Worm (Caenorhabditis elegans): ENCODE data around the gene F54C8.7.

Gene F54C8.7

DNA sequence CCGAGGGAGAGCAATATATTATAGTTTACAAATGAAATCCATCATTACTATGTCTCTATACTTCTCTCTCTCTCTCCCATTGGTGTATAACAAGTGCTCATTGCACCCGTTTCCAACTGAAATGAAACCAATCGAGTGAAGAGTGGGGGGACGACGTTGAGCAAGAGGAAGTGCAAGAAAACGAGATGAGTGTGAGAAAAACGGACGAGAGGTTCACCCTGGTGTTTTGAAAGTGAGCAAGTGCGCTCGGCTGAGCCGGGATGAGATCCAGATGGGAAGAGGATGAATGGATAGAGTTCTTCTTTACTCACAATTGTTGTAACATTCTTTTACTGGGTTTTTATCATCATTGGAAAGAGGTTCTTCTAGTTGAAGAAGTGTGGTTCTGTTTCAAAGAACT is 29.9 kb upstream of the F54C8.7 start:
- TF ChIP-seq lsy-2 (tag; optimal IDR thresholded peaks at IDR 0.05), result peak in 1 of 2 experiments; percentile 56
- TF ChIP-seq C34F6.9 (tag; optimal IDR thresholded peaks at IDR 0.05), result peak; percentile 46
- no peak for TF ChIP-seq ama-1 (optimal IDR thresholded peaks at IDR 0.05)
- TF ChIP-seq nhr-129 (tag; optimal IDR thresholded peaks at IDR 0.05), result peak; percentile 63
- no peak for TF ChIP-seq lin-39 (tag; optimal IDR thresholded peaks at IDR 0.05)
- peak; percentile 3 for TF ChIP-seq sma-9 (GFP tag; optimal IDR thresholded peaks at IDR 0.05)
- TF ChIP-seq sma-9 (tag; optimal IDR thresholded peaks at IDR 0.05), result no peak
- no peak for TF ChIP-seq dmd-4 (tag; optimal IDR thresholded peaks at IDR 0.05)
- no peak for TF ChIP-seq ztf-4 (tag; optimal IDR thresholded peaks at IDR 0.05)
- TF ChIP-seq F13H6.1 (tag; optimal IDR thresholded peaks at IDR 0.05), result peak; percentile 7
- peak; percentile 27 for TF ChIP-seq lin-11 (tag; optimal IDR thresholded peaks at IDR 0.05)
- peak; percentile 16 for TF ChIP-seq zag-1 (tag; optimal IDR thresholded peaks at IDR 0.05)
- TF ChIP-seq unc-55 (GFP tag; optimal IDR thresholded peaks at IDR 0.05), result peak; percentile 61

DNA sequence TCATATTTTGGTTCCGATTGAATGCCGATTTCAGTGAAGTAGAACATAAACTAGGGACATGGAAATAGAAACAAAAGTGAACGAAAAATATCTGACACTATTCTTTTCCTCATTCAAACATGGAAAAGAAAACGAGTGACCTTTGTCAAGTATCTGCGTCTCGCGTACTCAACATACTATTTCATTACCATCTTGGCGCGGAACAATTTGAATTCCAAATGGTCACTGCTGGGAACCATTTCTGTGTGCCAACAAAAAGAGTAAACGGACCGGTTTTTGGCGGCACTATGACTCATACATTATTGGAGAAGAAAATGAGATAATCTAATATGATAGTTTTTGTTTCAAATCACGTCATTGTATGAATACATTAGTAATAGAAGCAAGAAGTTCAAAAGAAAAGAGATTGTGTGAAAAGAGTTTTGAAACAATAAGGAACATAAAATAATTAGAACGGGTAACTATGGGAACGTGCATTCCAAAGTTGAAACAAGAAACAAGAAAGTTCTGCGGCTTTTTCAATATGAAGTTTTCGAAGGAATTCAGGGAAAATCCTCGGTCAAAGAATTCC is 28.6 kb upstream of the F54C8.7 start:
- peak; percentile 13 for TF ChIP-seq C34F6.9 (tag; optimal IDR thresholded peaks at IDR 0.05)
- TF ChIP-seq fos-1 (tag; optimal IDR thresholded peaks at IDR 0.05), result peak; percentile 48
- no peak for TF ChIP-seq crh-2 (tag; optimal IDR thresholded peaks at IDR 0.05)
- TF ChIP-seq nhr-129 (tag; optimal IDR thresholded peaks at IDR 0.05), result peak; percentile 29

DNA sequence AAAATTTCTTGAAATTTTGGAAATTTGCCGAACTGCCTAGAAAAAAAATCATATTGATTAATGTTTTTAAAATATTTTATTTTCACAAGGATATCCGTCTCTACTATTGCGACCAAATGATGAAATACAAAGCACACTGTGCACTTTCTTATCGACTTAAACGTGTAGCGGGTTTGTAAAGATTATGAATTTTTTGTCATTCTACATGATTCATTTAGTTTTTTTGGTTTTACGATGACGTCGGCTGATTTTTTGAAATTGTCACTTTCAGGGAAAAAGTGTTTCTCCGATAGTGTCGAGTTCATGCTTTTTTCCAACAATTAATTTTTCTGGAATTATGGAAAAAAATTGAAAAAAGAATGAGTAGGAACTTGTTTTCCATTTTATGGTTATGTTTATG is 22.7 kb upstream of the F54C8.7 start:
- peak; percentile 81 for TF ChIP-seq fos-1 (tag; optimal IDR thresholded peaks at IDR 0.05)
- no peak for TF ChIP-seq nhr-6 (tag; optimal IDR thresholded peaks at IDR 0.05)

DNA sequence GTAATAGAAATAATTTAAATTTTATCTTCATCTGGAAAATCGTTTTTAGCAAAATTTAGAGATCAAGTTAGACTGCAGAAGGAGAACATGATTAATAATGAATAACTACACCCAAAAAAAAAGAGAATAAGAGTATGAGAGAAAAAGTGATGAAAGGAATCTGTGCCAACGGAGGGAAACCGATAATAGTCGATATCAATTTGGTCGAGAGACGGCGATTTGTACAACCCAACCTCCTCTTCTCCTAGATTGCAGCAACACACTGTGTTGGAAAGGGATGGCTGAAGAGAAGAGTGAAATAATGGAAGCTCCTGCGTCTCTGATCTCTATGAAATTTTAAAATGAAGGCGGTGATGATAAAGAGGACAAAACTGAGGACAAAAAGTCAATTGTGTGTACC is 20.6 kb upstream of the F54C8.7 start:
- TF ChIP-seq nhr-10 (tag; optimal IDR thresholded peaks at IDR 0.05) (no peak), nhr-237 (tag; optimal IDR thresholded peaks at IDR 0.05) (no peak), unc-62 (GFP tag; optimal IDR thresholded peaks at IDR 0.05) (no peak), ztf-4 (tag; optimal IDR thresholded peaks at IDR 0.05) (no peak), elt-1 (tag; optimal IDR thresholded peaks at IDR 0.05) (no peak), ztf-1 (GFP tag; conservative IDR thresholded peaks at IDR 0.05) (no peak), sma-9 (GFP tag; optimal IDR thresholded peaks at IDR 0.05) (peak; percentile 21), sma-9 (tag; optimal IDR thresholded peaks at IDR 0.05) (no peak), alr-1 (tag; optimal IDR thresholded peaks at IDR 0.05) (no peak), ZK546.5 (tag; optimal IDR thresholded peaks at IDR 0.05) (no peak), ama-1 (optimal IDR thresholded peaks at IDR 0.05) (no peak), sem-4 (tag; optimal IDR thresholded peaks at IDR 0.05) (no peak), lsy-2 (tag; optimal IDR thresholded peaks at IDR 0.05) (no peak), nhr-6 (tag; optimal IDR thresholded peaks at IDR 0.05) (no peak), mab-5 (tag; optimal IDR thresholded peaks at IDR 0.05) (no peak), fos-1 (tag; optimal IDR thresholded peaks at IDR 0.05) (peak; percentile 91), crh-2 (tag; optimal IDR thresholded peaks at IDR 0.05) (peak; percentile 48), Y55F3AM.14 (GFP tag; optimal IDR thresholded peaks at IDR 0.05) (no peak), R02D3.7 (tag; optimal IDR thresholded peaks at IDR 0.05) (no peak), lin-11 (tag; optimal IDR thresholded peaks at IDR 0.05) (no peak), skn-1 (tag; optimal IDR thresholded peaks at IDR 0.05) (no peak), elt-3 (tag; optimal IDR thresholded peaks at IDR 0.05) (no peak), unc-55 (GFP tag; optimal IDR thresholded peaks at IDR 0.05) (no peak), sma-3 (GFP tag; optimal IDR thresholded peaks at IDR 0.05) (peak; percentile 47)

DNA sequence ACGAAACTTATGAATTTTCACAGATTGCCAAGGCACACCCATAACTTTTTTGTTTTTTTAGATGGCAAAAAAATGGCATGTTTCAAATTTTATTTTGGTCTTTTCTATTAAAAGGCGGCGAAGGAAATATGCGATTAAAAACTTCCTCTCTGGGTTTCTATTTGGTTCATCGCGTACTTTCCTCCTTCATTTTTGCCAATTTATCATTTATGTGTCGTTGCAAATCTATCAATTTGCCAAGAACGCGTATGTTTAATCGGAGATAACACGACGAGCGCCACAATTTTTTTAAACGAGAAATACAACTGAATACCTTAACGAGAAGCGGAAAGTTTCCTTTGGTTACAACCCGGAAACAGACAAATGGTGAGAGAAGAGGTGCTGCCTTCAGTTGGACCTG is 18.6 kb upstream of the F54C8.7 start:
- TF ChIP-seq lsy-2 (tag; optimal IDR thresholded peaks at IDR 0.05) (no peak), fos-1 (tag; optimal IDR thresholded peaks at IDR 0.05) (peak; percentile 63), ZK546.5 (tag; optimal IDR thresholded peaks at IDR 0.05) (no peak)

DNA sequence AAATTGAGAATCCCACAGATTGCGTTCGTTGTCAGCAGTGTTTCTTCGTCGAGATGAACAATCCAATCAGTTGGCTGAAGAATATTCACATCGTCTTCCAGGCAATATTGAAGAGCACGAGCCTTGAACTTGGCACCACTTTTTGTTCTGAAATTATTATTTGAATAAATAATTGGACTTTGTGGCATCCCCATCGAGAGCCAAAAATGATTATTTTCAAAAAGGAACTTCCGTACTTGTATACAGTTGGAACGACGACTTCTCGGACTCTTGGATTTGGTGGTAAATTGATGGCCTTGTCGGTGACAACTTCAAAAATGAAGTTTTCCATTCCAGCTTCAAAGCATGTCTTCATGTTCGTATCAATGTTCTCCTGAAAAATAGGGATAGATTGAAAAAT is 18.1 kb upstream of the F54C8.7 start:
- TF ChIP-seq peb-1 (tag; optimal IDR thresholded peaks at IDR 0.05), result no peak
- no peak for TF ChIP-seq unc-62 (GFP tag; optimal IDR thresholded peaks at IDR 0.05)
- TF ChIP-seq lin-11 (tag; optimal IDR thresholded peaks at IDR 0.05), result no peak
- no peak for TF ChIP-seq ceh-82 (tag; optimal IDR thresholded peaks at IDR 0.05)
- TF ChIP-seq ZK546.5 (tag; optimal IDR thresholded peaks at IDR 0.05), result no peak
- TF ChIP-seq nhr-21 (tag; optimal IDR thresholded peaks at IDR 0.05), result no peak
- TF ChIP-seq F13H6.1 (tag; optimal IDR thresholded peaks at IDR 0.05), result no peak
- TF ChIP-seq lin-39 (tag; optimal IDR thresholded peaks at IDR 0.05), result no peak
- no peak for TF ChIP-seq sma-9 (GFP tag; optimal IDR thresholded peaks at IDR 0.05)
- no peak for TF ChIP-seq sma-9 (tag; optimal IDR thresholded peaks at IDR 0.05)
- no peak for TF ChIP-seq unc-55 (GFP tag; optimal IDR thresholded peaks at IDR 0.05)
- TF ChIP-seq nhr-11 (tag; optimal IDR thresholded peaks at IDR 0.05), result no peak
- TF ChIP-seq aly-2 (tag; optimal IDR thresholded peaks at IDR 0.05), result no peak
- TF ChIP-seq fos-1 (tag; optimal IDR thresholded peaks at IDR 0.05), result no peak
- TF ChIP-seq alr-1 (tag; optimal IDR thresholded peaks at IDR 0.05), result no peak

Data from whole organism, L2 larva.